Worm (Caenorhabditis elegans) whole organism, midembryonic: ENCODE measurements around the gene crld-1.

Source experiments
- cog-1 ChIP-seq: sonication (generic microtip); optimal IDR thresholded peaks from 2 replicates; lab custom pipeline; 2016; ENCODE audit warnings: missing genetic modification characterization, missing compliant biosample characterization
- flt-1 ChIP-seq: fragments of 200-800 bp; sonication (Bioruptor generic); IDR thresholded peaks from 2 replicates; pipeline ENCODE4 v1.3.6; 2022; ENCODE audit warnings: missing genetic modification characterization, missing compliant biosample characterization

DNA sequence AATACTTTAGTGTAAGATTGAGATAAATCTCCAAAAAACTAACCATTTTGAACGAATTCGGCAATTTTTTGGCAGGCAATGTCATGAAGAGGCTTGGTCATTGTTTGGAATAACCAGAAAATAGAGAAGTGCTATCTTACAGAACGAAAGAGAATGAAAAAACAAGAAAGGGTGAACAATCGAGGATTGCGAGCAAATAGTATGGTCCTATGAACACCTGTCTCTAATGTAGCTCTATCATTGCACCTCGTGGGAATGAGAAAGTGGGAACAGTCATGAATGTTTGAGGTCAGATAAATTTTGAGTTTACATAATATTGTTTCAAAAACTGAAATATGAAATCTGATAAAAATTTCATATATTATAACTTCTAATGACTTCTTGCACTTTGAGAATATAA is 43.0 kb upstream of the crld-1 start, which contains the start of gene C48D1.1:
- TF ChIP-seq cog-1 (tag; lab: Kevin White, UChicago), result no peak
- TF ChIP-seq flt-1, result no peak
